Worm (Caenorhabditis elegans): ENCODE measurements around the gene F47B8.3.

- TF ChIP-seq him-1 (tag; optimal IDR thresholded peaks at IDR 0.05) = no peak
- no peak for TF ChIP-seq W03F9.2 (tag; optimal IDR thresholded peaks at IDR 0.05)
Observed at ce11 chrV:14320246-14320645, 2.6 kb downstream of the F47B8.3 start, which contains the start of gene F47B8.14.

Measured in whole organism, L4/young adult.